Fruit fly (Drosophila melanogaster) whole organism, pupa: ENCODE results near the gene kraken.
A peak's percentile ranks its signal among the peaks of the same experiment; 100 is the strongest.

ENCODE experiments used
- CG10348 ChIP-seq: fragments of 200-800 bp; sonication (Bioruptor generic); IDR thresholded peaks from 2 replicates; pipeline ENCODE4 v1.3.6; 2022; ENCODE audit warnings: missing biosample characterization, missing genetic modification characterization
- CG12605 ChIP-seq: fragments of 200-800 bp; sonication (Bioruptor generic); IDR thresholded peaks from 2 replicates; pipeline ENCODE4 v1.3.6; 2022; ENCODE audit warnings: missing biosample characterization, missing genetic modification characterization
- CG13204 ChIP-seq: fragments of 200-800 bp; sonication (Bioruptor generic); optimal IDR thresholded peaks from 2 replicates; lab custom pipeline; 2018; ENCODE audit warnings: missing biosample characterization, mild to moderate bottlenecking, missing genetic modification characterization, moderate library complexity
- CG14655 ChIP-seq: fragments of 200-800 bp; sonication (Bioruptor generic); optimal IDR thresholded peaks from 3 replicates; lab custom pipeline; 2017; ENCODE audit warnings: mild to moderate bottlenecking, missing biosample characterization, missing genetic modification reagents, missing genetic modification characterization
- CG15710 ChIP-seq: fragments of 200-800 bp; sonication (Bioruptor generic); optimal IDR thresholded peaks from 2 replicates; lab custom pipeline; 2018; ENCODE audit warnings: missing biosample characterization, mild to moderate bottlenecking, missing genetic modification characterization, moderate library complexity
- CG17806 ChIP-seq: fragments of 200-800 bp; sonication (Bioruptor generic); optimal IDR thresholded peaks from 2 replicates; lab custom pipeline; 2018; ENCODE audit warnings: missing biosample characterization, mild to moderate bottlenecking, missing genetic modification characterization, moderate library complexity
- CG32121 ChIP-seq: fragments of 200-800 bp; sonication (Bioruptor generic); IDR thresholded peaks from 2 replicates; pipeline ENCODE4 v1.3.6; 2022; ENCODE audit warnings: missing biosample characterization, missing genetic modification characterization
- CG34367 ChIP-seq: fragments of 200-800 bp; sonication (Bioruptor generic); optimal IDR thresholded peaks from 2 replicates; lab custom pipeline; 2018; ENCODE audit warnings: missing biosample characterization, mild to moderate bottlenecking, missing genetic modification characterization
- CG4496 ChIP-seq: fragments of 200-800 bp; sonication (Bioruptor generic); IDR thresholded peaks from 3 replicates; pipeline ENCODE4 v1.3.6; 2022; ENCODE audit warnings: missing biosample characterization, missing genetic modification characterization
- CG8159 ChIP-seq: fragments of 200-800 bp; sonication (Bioruptor generic); optimal IDR thresholded peaks from 3 replicates; lab custom pipeline; 2018; ENCODE audit warnings: missing biosample characterization, mild to moderate bottlenecking, missing genetic modification characterization, moderate library complexity
- CG8301 ChIP-seq: fragments of 200-800 bp; sonication (Bioruptor generic); optimal IDR thresholded peaks from 2 replicates; lab custom pipeline; 2018; ENCODE audit warnings: missing biosample characterization, mild to moderate bottlenecking, missing genetic modification characterization
- CG9948 ChIP-seq: fragments of 200-800 bp; sonication (Bioruptor generic); optimal IDR thresholded peaks from 2 replicates; lab custom pipeline; 2018; ENCODE audit warnings: missing biosample characterization, mild to moderate bottlenecking, missing genetic modification characterization, moderate library complexity
- D1 ChIP-seq: fragments of 200-800 bp; sonication (Bioruptor generic); optimal IDR thresholded peaks from 2 replicates; lab custom pipeline; 2018; ENCODE audit warnings: missing biosample characterization, mild to moderate bottlenecking, missing genetic modification characterization, moderate library complexity
- EcR ChIP-seq: fragments of 200-800 bp; sonication (Bioruptor generic); optimal IDR thresholded peaks from 3 replicates; lab custom pipeline; 2019; ENCODE audit warnings: missing biosample characterization, missing genetic modification characterization, mild to moderate bottlenecking, moderate library complexity, missing genetic modification reagents
- Ets98B ChIP-seq: fragments of 200-800 bp; sonication (Bioruptor generic); IDR thresholded peaks from 2 replicates; pipeline ENCODE4 v1.3.6; 2022; ENCODE audit warnings: missing biosample characterization, missing genetic modification characterization
- Pif1A ChIP-seq: fragments of 200-800 bp; sonication (Bioruptor generic); optimal IDR thresholded peaks from 3 replicates; lab custom pipeline; 2016; ENCODE audit warnings: missing biosample characterization, missing genetic modification characterization
- Pif1B ChIP-seq: fragments of 200-800 bp; sonication (Bioruptor generic); optimal IDR thresholded peaks from 3 replicates; lab custom pipeline; 2016; ENCODE audit warnings: missing biosample characterization, missing genetic modification characterization
- Snoo ChIP-seq: fragments of 200-800 bp; sonication (Bioruptor generic); optimal IDR thresholded peaks from 3 replicates; lab custom pipeline; 2017; ENCODE audit warnings: missing biosample characterization, mild to moderate bottlenecking, missing genetic modification characterization, inconsistent platforms
- fd96Ca ChIP-seq: fragments of 200-800 bp; sonication (Bioruptor generic); IDR thresholded peaks from 3 replicates; pipeline ENCODE4 v1.3.6; 2022; ENCODE audit warnings: missing biosample characterization, missing genetic modification characterization
- gl ChIP-seq: fragments of 200-800 bp; sonication (Bioruptor generic); optimal IDR thresholded peaks from 2 replicates; lab custom pipeline; 2018; ENCODE audit warnings: missing biosample characterization, mild to moderate bottlenecking, missing genetic modification characterization
- rn ChIP-seq: fragments of 200-800 bp; sonication (Bioruptor generic); IDR thresholded peaks from 2 replicates; pipeline ENCODE4 v1.3.6; 2022; ENCODE audit warnings: missing biosample characterization, missing genetic modification characterization

Gene kraken

DNA sequence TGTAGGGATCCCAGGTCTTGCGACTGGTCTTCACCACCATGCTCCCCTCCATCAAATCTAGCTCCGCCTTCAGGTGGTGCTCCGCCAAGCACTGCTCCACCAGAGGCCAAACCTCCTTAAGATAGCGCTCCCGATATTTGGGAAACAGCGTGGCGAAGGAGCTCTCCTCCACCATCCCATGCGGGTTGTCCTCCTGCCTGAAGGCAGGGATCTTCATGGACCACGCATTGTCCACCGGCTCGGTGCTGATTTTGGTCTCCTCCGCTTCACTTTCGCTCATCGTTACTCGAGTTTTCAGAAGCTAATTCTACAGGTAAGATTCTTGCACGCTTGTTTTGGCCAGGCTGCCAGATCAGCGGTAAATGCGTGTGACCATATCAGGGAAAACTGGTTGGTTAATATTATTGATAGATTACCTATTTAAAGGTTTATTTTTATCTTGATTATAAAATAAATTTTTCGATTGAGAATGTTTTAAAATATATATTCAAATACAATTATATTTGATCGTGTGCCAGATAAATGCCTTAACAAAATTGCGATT, 17.0 kb downstream of the kraken start, which contains the start of gene dbe:
Gene dbe, minus strand, starts transcription at position 361 of the 544 bp plus-strand sequence.
- TF ChIP-seq rn (GFP tag; lab: Robert Waterston, UW) (no peak), CG9948 (tag; lab: Kevin White, UChicago) (no peak), CG8301 (tag; lab: Kevin White, UChicago) (no peak), Pif1A (no peak), CG17806 (tag; lab: Kevin White, UChicago) (no peak), CG8159 (tag; lab: Kevin White, UChicago) (no peak), Pif1B (GFP tag; lab: Kevin White, UChicago) (no peak), fd96Ca (GFP tag; lab: Robert Waterston, UW) (no peak), D1 (tag; lab: Kevin White, UChicago) (no peak), CG12605 (GFP tag; lab: Robert Waterston, UW) (no peak), gl (no peak), Snoo (no peak), EcR (GFP tag; lab: Kevin White, UChicago) (no peak)
- TF ChIP-seq, all 21 proteins: peak for 0

DNA sequence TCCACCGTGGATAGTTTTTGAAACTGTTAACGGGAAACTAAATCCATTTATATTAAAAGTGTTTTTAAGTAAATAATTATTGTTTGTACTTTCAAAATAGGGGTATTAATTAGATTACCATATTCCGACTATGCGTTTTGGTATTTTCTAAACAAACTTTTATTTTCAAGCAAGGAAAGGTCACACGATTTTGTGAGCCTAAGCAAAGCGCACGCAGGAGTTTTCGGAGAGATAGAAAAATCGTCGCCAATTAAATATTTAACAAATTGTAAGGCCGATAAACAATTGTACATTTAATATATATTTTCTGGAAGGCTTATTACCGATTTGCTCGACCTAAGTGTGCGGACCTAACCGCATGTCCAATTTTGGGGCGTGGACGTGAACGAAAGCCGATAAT, 17.7 kb downstream of the kraken start, which contains the start of gene PNUTS:
Gene PNUTS, plus strand, starts transcription at position 181 of the 400 bp plus-strand sequence.
- TF ChIP-seq Ets98B (GFP tag; lab: Robert Waterston, UW) (no peak), CG10348 (GFP tag; lab: Robert Waterston, UW) (no peak), CG34367 (tag; lab: Kevin White, UChicago) (no peak), gl (no peak), CG8301 (tag; lab: Kevin White, UChicago) (no peak), CG15710 (tag; lab: Kevin White, UChicago) (no peak), rn (GFP tag; lab: Robert Waterston, UW) (no peak), D1 (tag; lab: Kevin White, UChicago) (no peak), CG4496 (GFP tag; lab: Robert Waterston, UW) (no peak), fd96Ca (GFP tag; lab: Robert Waterston, UW) (no peak), CG8159 (tag; lab: Kevin White, UChicago) (no peak), EcR (GFP tag; lab: Kevin White, UChicago) (no peak), Snoo (no peak), Pif1B (GFP tag; lab: Kevin White, UChicago) (no peak), CG13204 (GFP tag; lab: Kevin White, UChicago) (no peak), Pif1A (no peak), CG14655 (no peak), CG12605 (GFP tag; lab: Robert Waterston, UW) (no peak), CG9948 (tag; lab: Kevin White, UChicago) (no peak), CG32121 (no peak)
- TF ChIP-seq, all 21 proteins: peak for 0

DNA sequence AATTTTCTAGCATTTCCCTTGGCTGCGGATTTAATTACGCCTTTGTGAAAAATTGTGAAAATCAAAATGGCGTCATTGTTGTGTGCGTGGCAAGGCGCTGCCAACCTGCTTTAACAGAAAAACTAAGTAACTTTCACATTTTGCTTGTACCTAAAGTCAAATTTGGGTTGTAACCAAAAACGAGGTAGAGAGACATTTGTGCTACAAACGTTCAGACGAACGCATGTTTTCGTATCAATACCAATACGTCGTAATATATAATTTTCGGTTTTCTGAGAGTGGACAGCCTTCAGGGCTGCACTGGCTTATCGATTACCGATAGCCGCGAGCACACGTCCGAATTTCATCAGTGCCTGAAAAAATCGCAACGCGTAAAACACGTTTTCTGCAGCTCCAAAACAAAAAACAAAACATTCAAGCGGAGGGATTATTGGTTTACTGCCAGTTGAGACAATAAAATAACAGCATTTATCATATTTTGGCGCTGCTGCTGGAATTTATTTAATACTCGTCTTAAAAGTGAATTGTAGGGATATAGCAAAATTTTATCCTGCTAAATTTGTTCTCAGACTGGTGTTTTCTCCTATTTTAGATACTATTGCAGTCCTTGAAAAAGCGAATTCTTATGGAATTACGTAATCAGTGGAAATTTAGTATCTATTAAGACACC, 18.3 kb downstream of the kraken start:
- TF ChIP-seq CG15710 (tag; lab: Kevin White, UChicago) (peak; percentile 62), Snoo (peak; percentile 12), CG8159 (tag; lab: Kevin White, UChicago) (peak; percentile 55), CG10348 (GFP tag; lab: Robert Waterston, UW) (no peak), EcR (GFP tag; lab: Kevin White, UChicago) (no peak), CG8301 (tag; lab: Kevin White, UChicago) (peak; percentile 43), Pif1B (GFP tag; lab: Kevin White, UChicago) (peak; percentile 15), CG4496 (GFP tag; lab: Robert Waterston, UW) (peak; percentile 81), CG14655 (no peak), CG13204 (GFP tag; lab: Kevin White, UChicago) (no peak), CG34367 (tag; lab: Kevin White, UChicago) (peak; percentile 53), CG32121 (peak; percentile 59; the same call in 1 of the 2 replicates), CG12605 (GFP tag; lab: Robert Waterston, UW) (no peak; the same call in 1 of the 2 replicates), Pif1A (peak; percentile 15), rn (GFP tag; lab: Robert Waterston, UW) (peak; percentile 36; the same call in 1 of the 2 replicates), Ets98B (GFP tag; lab: Robert Waterston, UW) (peak; percentile 30; the same call in 1 of the 2 replicates), CG9948 (tag; lab: Kevin White, UChicago) (peak; percentile 37), gl (no peak), fd96Ca (GFP tag; lab: Robert Waterston, UW) (peak; percentile 76; the same call in 2 of the 3 replicates), CG17806 (tag; lab: Kevin White, UChicago) (peak; percentile 38), D1 (tag; lab: Kevin White, UChicago) (no peak)

DNA sequence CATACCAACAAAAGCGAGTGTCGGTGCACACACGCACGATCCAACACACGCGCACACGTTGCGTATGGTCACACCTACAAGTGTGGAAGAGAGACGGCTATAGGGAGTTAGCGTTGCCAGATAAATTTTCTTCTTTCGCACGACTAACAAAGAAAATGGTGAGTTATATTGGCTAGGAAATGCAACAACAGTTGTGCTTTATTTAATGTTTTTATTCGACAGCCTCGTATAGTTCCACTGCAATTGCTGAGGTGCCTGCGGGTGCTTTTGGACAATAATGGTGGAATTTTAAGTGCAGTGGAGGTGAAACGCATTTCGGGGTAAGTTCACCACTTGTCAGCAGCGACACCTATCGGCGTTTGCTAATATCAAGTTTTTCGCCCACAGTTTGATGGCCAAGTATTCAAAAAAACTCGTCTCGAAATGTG, 18.9 kb downstream of the kraken start:
- TF ChIP-seq CG8301 (tag; lab: Kevin White, UChicago) (no peak), CG17806 (tag; lab: Kevin White, UChicago) (no peak), D1 (tag; lab: Kevin White, UChicago) (no peak), Pif1B (GFP tag; lab: Kevin White, UChicago) (no peak), CG13204 (GFP tag; lab: Kevin White, UChicago) (no peak), Pif1A (no peak), rn (GFP tag; lab: Robert Waterston, UW) (no peak), CG12605 (GFP tag; lab: Robert Waterston, UW) (no peak), CG10348 (GFP tag; lab: Robert Waterston, UW) (no peak), CG34367 (tag; lab: Kevin White, UChicago) (no peak), CG32121 (no peak), CG15710 (tag; lab: Kevin White, UChicago) (no peak), CG4496 (GFP tag; lab: Robert Waterston, UW) (no peak), CG9948 (tag; lab: Kevin White, UChicago) (no peak), fd96Ca (GFP tag; lab: Robert Waterston, UW) (no peak), Snoo (no peak), Ets98B (GFP tag; lab: Robert Waterston, UW) (no peak)
